Fruit fly (Drosophila melanogaster) whole organism, embryonic: ENCODE measurements around the gene Dhdds.

Experiments
- B-H1 ChIP-seq: fragments of 200-800 bp; sonication (Bioruptor generic); IDR thresholded peaks from 3 replicates; pipeline ENCODE4 v1.3.6; 2022; ENCODE audit warnings: missing biosample characterization, missing genetic modification characterization
- CG11695 ChIP-seq: fragments of 200-800 bp; sonication (Bioruptor generic); IDR thresholded peaks from 3 replicates; pipeline ENCODE4 v1.3.6; 2022; ENCODE audit warnings: missing biosample characterization, missing genetic modification characterization
- CG1233 ChIP-seq: fragments of 200-800 bp; sonication (Bioruptor generic); optimal IDR thresholded peaks from 4 replicates; lab custom pipeline; 2018; ENCODE audit warnings: missing biosample characterization, mild to moderate bottlenecking, missing genetic modification characterization
- CG14014 ChIP-seq: fragments of 200-800 bp; sonication (Bioruptor generic); IDR thresholded peaks from 2 replicates; pipeline ENCODE4 v1.3.6; 2022; ENCODE audit warnings: missing biosample characterization, missing genetic modification characterization
- CG14441 ChIP-seq: fragments of 200-800 bp; sonication (Bioruptor generic); IDR thresholded peaks from 2 replicates; pipeline ENCODE4 v1.3.6; 2022; ENCODE audit warnings: missing biosample characterization, missing genetic modification characterization
- CG15073 ChIP-seq: fragments of 200-800 bp; sonication (Bioruptor generic); optimal IDR thresholded peaks from 2 replicates; lab custom pipeline; 2016; ENCODE audit warnings: missing biosample characterization, missing genetic modification characterization
- CG2116 ChIP-seq: fragments of 200-800 bp; sonication (Bioruptor generic); optimal IDR thresholded peaks from 3 replicates; lab custom pipeline; 2018; ENCODE audit warnings: missing biosample characterization, mild to moderate bottlenecking, missing genetic modification characterization
- CG2202 ChIP-seq: fragments of 200-800 bp; sonication (Bioruptor generic); optimal IDR thresholded peaks from 2 replicates; lab custom pipeline; 2018; ENCODE audit warnings: missing biosample characterization, mild to moderate bottlenecking, missing genetic modification characterization
- CG2678 ChIP-seq: fragments of 200-800 bp; sonication (Bioruptor generic); optimal IDR thresholded peaks from 3 replicates; lab custom pipeline; 2019; ENCODE audit warnings: missing biosample characterization, mild to moderate bottlenecking, missing genetic modification characterization, moderate library complexity
- CG30403 ChIP-seq: fragments of 200-800 bp; sonication (Bioruptor generic); optimal IDR thresholded peaks from 3 replicates; lab custom pipeline; 2016; ENCODE audit warnings: missing biosample characterization, missing genetic modification characterization
- CG32532 ChIP-seq: fragments of 200-800 bp; sonication (Bioruptor generic); IDR thresholded peaks from 2 replicates; pipeline ENCODE4 v1.3.6; 2022; ENCODE audit warnings: missing biosample characterization, missing genetic modification characterization
- CG3726 ChIP-seq: fragments of 200-800 bp; sonication (Bioruptor generic); IDR thresholded peaks from 3 replicates; pipeline ENCODE4, ENCODE4 v1.3.6; 2022; ENCODE audit warnings: missing biosample characterization, missing genetic modification characterization
- CG3847 ChIP-seq: fragments of 200-800 bp; sonication (Bioruptor generic); IDR thresholded peaks from 2 replicates; pipeline ENCODE4 v1.3.6; 2022; ENCODE audit warnings: missing biosample characterization, missing genetic modification characterization
- CG4730 ChIP-seq: fragments of 200-800 bp; sonication (Bioruptor generic); IDR thresholded peaks from 2 replicates; pipeline ENCODE4 v1.3.6; 2022; ENCODE audit warnings: missing biosample characterization, missing genetic modification characterization
- CG5953 ChIP-seq: fragments of 200-800 bp; sonication (Bioruptor generic); IDR thresholded peaks from 2 replicates; pipeline ENCODE4 v1.3.6; 2022; ENCODE audit warnings: missing biosample characterization, missing genetic modification characterization
- CG7556 ChIP-seq: fragments of 200-800 bp; sonication (Bioruptor generic); optimal IDR thresholded peaks from 2 replicates; lab custom pipeline; 2017; ENCODE audit warnings: missing biosample characterization, mild to moderate bottlenecking, missing genetic modification characterization
- CG7987 ChIP-seq: fragments of 200-800 bp; sonication (Bioruptor generic); optimal IDR thresholded peaks from 2 replicates; lab custom pipeline; 2018; ENCODE audit warnings: missing biosample characterization, mild to moderate bottlenecking, missing genetic modification characterization, moderate library complexity
- CG8359 ChIP-seq: fragments of 200-800 bp; sonication (Bioruptor generic); optimal IDR thresholded peaks from 2 replicates; lab custom pipeline; 2017; ENCODE audit warnings: missing biosample characterization, mild to moderate bottlenecking, missing genetic modification characterization, borderline replicate concordance
- CG8924 ChIP-seq: fragments of 200-800 bp; optimal IDR thresholded peaks from 3 replicates; lab custom pipeline; 2019; ENCODE audit warnings: missing biosample characterization, mild to moderate bottlenecking, missing genetic modification characterization, moderate library complexity
- CG9876 ChIP-seq: fragments of 200-800 bp; sonication (Bioruptor generic); optimal IDR thresholded peaks from 2 replicates; lab custom pipeline; 2016; ENCODE audit warnings: missing biosample characterization, missing genetic modification characterization
- CoRest ChIP-seq: fragments of 200-800 bp; sonication (Bioruptor generic); optimal IDR thresholded peaks from 3 replicates; lab custom pipeline; 2018; ENCODE audit warnings: missing biosample characterization, mild to moderate bottlenecking, missing genetic modification characterization, moderate library complexity
- Deaf1 ChIP-seq: fragments of 200-800 bp; optimal IDR thresholded peaks from 3 replicates; lab custom pipeline; 2019; ENCODE audit warnings: missing biosample characterization, mild to moderate bottlenecking, missing genetic modification characterization, moderate library complexity
- Dfd ChIP-seq, 2 experiments: fragments of >200 bp; optimal IDR thresholded peaks; 2 replicates each; lab custom pipeline; 2017; ENCODE audit warnings: missing biosample characterization in 2 of 2, missing genetic modification characterization in 2 of 2
- Fer3 ChIP-seq: fragments of 200-800 bp; sonication (Bioruptor generic); optimal IDR thresholded peaks from 2 replicates; lab custom pipeline; 2018; ENCODE audit warnings: missing biosample characterization, mild to moderate bottlenecking, missing genetic modification characterization, moderate library complexity
- Hr51 ChIP-seq, 2 experiments: fragments of 200-800 bp; sonication (Bioruptor generic); optimal IDR thresholded peaks; 2 replicates in 1 of 2; 3 replicates in 1 of 2; lab custom pipeline; 2016 to 2018; ENCODE audit warnings: missing biosample characterization in 2 of 2, missing genetic modification characterization in 2 of 2, mild to moderate bottlenecking in 1 of 2, moderate library complexity in 1 of 2
- Jarid2 ChIP-seq: fragments of 200-800 bp; sonication (Bioruptor generic); optimal IDR thresholded peaks from 3 replicates; lab custom pipeline; 2017; ENCODE audit warnings: mild to moderate bottlenecking, missing biosample characterization, missing genetic modification reagents, missing genetic modification characterization
- Lhr ChIP-seq: fragments of 200-800 bp; sonication (Bioruptor generic); optimal IDR thresholded peaks from 3 replicates; lab custom pipeline; 2017; ENCODE audit warnings: mild to moderate bottlenecking, missing biosample characterization, missing genetic modification reagents, missing genetic modification characterization
- Mad ChIP-seq: fragments of 200-800 bp; sonication (Bioruptor generic); optimal IDR thresholded peaks from 2 replicates; lab custom pipeline; 2016; ENCODE audit warnings: missing biosample characterization, missing genetic modification characterization
- Rx ChIP-seq: fragments of 200-800 bp; sonication (Bioruptor generic); IDR thresholded peaks from 2 replicates; pipeline ENCODE4 v1.3.6; 2022; ENCODE audit warnings: missing biosample characterization, missing genetic modification characterization
- Side ChIP-seq: fragments of 200-800 bp; sonication (Bioruptor generic); optimal IDR thresholded peaks from 2 replicates; lab custom pipeline; 2016; ENCODE audit warnings: missing biosample characterization, missing genetic modification characterization
- ab ChIP-seq: fragments of 200-800 bp; sonication (Bioruptor generic); optimal IDR thresholded peaks from 2 replicates; lab custom pipeline; 2016; ENCODE audit warnings: missing biosample characterization, missing genetic modification characterization
- ac ChIP-seq: fragments of 200-800 bp; sonication (Bioruptor generic); optimal IDR thresholded peaks from 3 replicates; lab custom pipeline; 2017; ENCODE audit warnings: missing biosample characterization, mild to moderate bottlenecking, missing genetic modification characterization
- bcd ChIP-seq: fragments of 200-800 bp; sonication (Bioruptor generic); optimal IDR thresholded peaks from 2 replicates; lab custom pipeline; 2017; ENCODE audit warnings: missing biosample characterization, mild to moderate bottlenecking, missing genetic modification characterization
- bsh ChIP-seq, 2 experiments: fragments of 200-800 bp; sonication (Bioruptor generic); optimal IDR thresholded peaks; 2 replicates each; lab custom pipeline; 2017 to 2018; ENCODE audit warnings: mild to moderate bottlenecking in 2 of 2, missing biosample characterization in 2 of 2, missing genetic modification characterization in 2 of 2, moderate library complexity in 1 of 2
- emc ChIP-seq: fragments of 200-800 bp; sonication (Bioruptor generic); optimal IDR thresholded peaks from 2 replicates; lab custom pipeline; 2016; ENCODE audit warnings: missing biosample characterization, missing genetic modification characterization
- fd102C ChIP-seq: fragments of 200-800 bp; sonication (Bioruptor generic); optimal IDR thresholded peaks from 2 replicates; lab custom pipeline; 2018; ENCODE audit warnings: missing biosample characterization, mild to moderate bottlenecking, missing genetic modification characterization, moderate library complexity
- fu2 ChIP-seq: fragments of 200-800 bp; sonication (Bioruptor generic); optimal IDR thresholded peaks from 2 replicates; lab custom pipeline; 2016; ENCODE audit warnings: missing biosample characterization, missing genetic modification characterization
- inv ChIP-seq: fragments of 200-800 bp; sonication (Bioruptor generic); IDR thresholded peaks from 2 replicates; pipeline ENCODE4 v1.3.6; 2022; ENCODE audit warnings: missing biosample characterization, missing genetic modification characterization; ENCODE audit not compliant: partially characterized antibody
- lab ChIP-seq: fragments of 200-800 bp; sonication (Bioruptor generic); optimal IDR thresholded peaks from 3 replicates; lab custom pipeline; 2017; ENCODE audit warnings: missing biosample characterization, missing genetic modification characterization, mild to moderate bottlenecking, moderate library complexity, missing genetic modification reagents
- mirr ChIP-seq: fragments of 200-800 bp; sonication (Bioruptor generic); optimal IDR thresholded peaks from 3 replicates; lab custom pipeline; 2018; ENCODE audit warnings: missing biosample characterization, mild to moderate bottlenecking, missing genetic modification characterization
- phol ChIP-seq: fragments of 200-800 bp; sonication (Bioruptor generic); optimal IDR thresholded peaks from 3 replicates; lab custom pipeline; 2018; ENCODE audit warnings: missing biosample characterization, mild to moderate bottlenecking, missing genetic modification characterization, moderate library complexity
- sd ChIP-seq: fragments of 200-800 bp; sonication (Bioruptor generic); optimal IDR thresholded peaks from 3 replicates; lab custom pipeline; 2018; ENCODE audit warnings: missing biosample characterization, mild to moderate bottlenecking, missing genetic modification characterization, moderate library complexity
- sens ChIP-seq: fragments of 200-800 bp; sonication (Bioruptor generic); peaks from one replicate; lab custom pipeline; 2016; ENCODE audit warnings: missing biosample characterization, missing genetic modification characterization
- slp2 ChIP-seq: fragments of 200-800 bp; sonication (Bioruptor generic); optimal IDR thresholded peaks from 2 replicates; lab custom pipeline; 2016; ENCODE audit warnings: missing biosample characterization, missing genetic modification characterization
- stwl ChIP-seq: fragments of 200-800 bp; sonication (Bioruptor generic); optimal IDR thresholded peaks from 3 replicates; lab custom pipeline; 2018; ENCODE audit warnings: missing biosample characterization, mild to moderate bottlenecking, missing genetic modification characterization, moderate library complexity
- tgo ChIP-seq: fragments of 200-800 bp; sonication (Bioruptor generic); IDR thresholded peaks from 3 replicates; pipeline ENCODE4 v1.3.6; 2022; ENCODE audit warnings: missing biosample characterization, missing genetic modification characterization
- unc-4 ChIP-seq: fragments of 200-800 bp; sonication (Bioruptor generic); IDR thresholded peaks from 2 replicates; pipeline ENCODE4 v1.3.6; 2022; ENCODE audit warnings: missing biosample characterization, missing genetic modification characterization; ENCODE audit not compliant: partially characterized antibody

Gene Dhdds

dm6 chrX:7901153-7902038 lies 31.8 kb downstream of the Dhdds start, which contains the start of the genes RpS6 and bys (continued):
- peak; percentile 38; the same call in 1 of the 2 replicates for TF ChIP-seq CG3847 (GFP tag; lab: Robert Waterston, UW)
- TF ChIP-seq phol (tag; lab: Kevin White, UChicago), result peak; percentile 34
- peak; percentile 68 for TF ChIP-seq CG30403 (GFP tag; lab: Kevin White, UChicago)
- TF ChIP-seq Side, result peak; percentile 23
- peak; percentile 29; the same call in 1 of the 3 replicates for TF ChIP-seq tgo (GFP tag; lab: Robert Waterston, UW)
- peak; percentile 73 for TF ChIP-seq CG32532 (GFP tag; lab: Robert Waterston, UW)
- TF ChIP-seq sens, result no peak
- peak; percentile 31 for TF ChIP-seq mirr (GFP tag; lab: Kevin White, UChicago)
- TF ChIP-seq fu2 (GFP tag; lab: Kevin White, UChicago), result peak; percentile 12
- TF ChIP-seq CG15073 (GFP tag; lab: Kevin White, UChicago), result no peak
- TF ChIP-seq CG1233 (GFP tag; lab: Kevin White, UChicago), result peak; percentile 42
- peak; percentile 57 for TF ChIP-seq Fer3
- peak; percentile 77 for TF ChIP-seq inv (GFP tag; lab: Robert Waterston, UW)
- peak; percentile 14 for TF ChIP-seq Lhr (GFP tag; lab: Kevin White, UChicago)
- TF ChIP-seq CG3726 (GFP tag; lab: Robert Waterston, UW), result 0 out of 3 replicates have a peak, but pooled peaks have one; percentile 23
- peak; percentile 17; the same call in 1 of the 2 replicates for TF ChIP-seq Rx (GFP tag; lab: Robert Waterston, UW)
- peak; percentile 23 for TF ChIP-seq stwl (tag; lab: Kevin White, UChicago)
- TF ChIP-seq CG5953 (GFP tag; lab: Robert Waterston, UW), result 0 out of 2 replicates have a peak, but pooled peaks have one; percentile 8
- TF ChIP-seq unc-4 (GFP tag; lab: Robert Waterston, UW), result peak; percentile 73
- peak; percentile 49 for TF ChIP-seq Jarid2 (GFP tag; lab: Kevin White, UChicago)
- no peak for TF ChIP-seq Dfd (GFP tag; optimal IDR thresholded peaks at IDR 0.05; lab: Kevin White, UChicago)
- peak; percentile 20; the same call in 1 of the 2 replicates for TF ChIP-seq CG4730 (GFP tag; lab: Robert Waterston, UW)
- peak; percentile 57 for TF ChIP-seq CoRest (tag; lab: Kevin White, UChicago)
- peak; percentile 46 for TF ChIP-seq ac
- TF ChIP-seq bcd, result peak; percentile 47
- peak; percentile 91 for TF ChIP-seq CG2116 (GFP tag; lab: Kevin White, UChicago)
- TF ChIP-seq sd (tag; lab: Kevin White, UChicago), result no peak
- TF ChIP-seq fd102C, result no peak
- TF ChIP-seq CG8924 (tag; lab: Kevin White, UChicago), result peak; percentile 3
- TF ChIP-seq Mad (GFP tag; lab: Kevin White, UChicago), result peak; percentile 10
- TF ChIP-seq ab (GFP tag; lab: Kevin White, UChicago), result no peak
- TF ChIP-seq CG2202 (tag; lab: Kevin White, UChicago), result peak; percentile 14
- TF ChIP-seq CG7987, result peak; percentile 76
- TF ChIP-seq emc (GFP tag; lab: Kevin White, UChicago), result no peak
- TF ChIP-seq Hr51 (GFP tag; optimal IDR thresholded peaks at IDR 0.05; lab: Kevin White, UChicago), result no peak
- TF ChIP-seq CG11695, result 0 out of 3 replicates have a peak, but pooled peaks have one; percentile 31
- TF ChIP-seq lab (GFP tag; lab: Kevin White, UChicago), result peak; percentile 80
- peak; percentile 6 for TF ChIP-seq CG9876 (GFP tag; lab: Kevin White, UChicago)
- peak; percentile 49 for TF ChIP-seq CG7556 (GFP tag; lab: Kevin White, UChicago)
- no peak for TF ChIP-seq Deaf1 (tag; lab: Kevin White, UChicago)
- TF ChIP-seq CG14441 (GFP tag; lab: Robert Waterston, UW), result peak; percentile 58
- peak; percentile 2 to 5 for TF ChIP-seq bsh (GFP tag; optimal IDR thresholded peaks at IDR 0.05; lab: Kevin White, UChicago)
- no peak for TF ChIP-seq CG8359 (GFP tag; lab: Kevin White, UChicago)
- peak; percentile 14; the same call in 1 of the 3 replicates for TF ChIP-seq B-H1
- peak; percentile 42; the same call in 1 of the 2 replicates for TF ChIP-seq CG14014 (GFP tag; lab: Robert Waterston, UW)
- peak; percentile 35 for TF ChIP-seq CG2678
- peak; percentile 7 for TF ChIP-seq slp2 (GFP tag; lab: Kevin White, UChicago)
